Fruit fly (Drosophila melanogaster) whole organism, embryonic: Measurements from ENCODE around the gene CG10761.

Source experiments
- CG2712 ChIP-seq: fragments of 200-800 bp; optimal IDR thresholded peaks from 3 replicates; lab custom pipeline; 2019; ENCODE audit warnings: missing biosample characterization, mild to moderate bottlenecking, missing genetic modification characterization, moderate library complexity
- Pdp1 ChIP-seq, 2 experiments: fragments of 200-800 bp; sonication (Bioruptor generic); optimal IDR thresholded peaks; 3 replicates each; lab custom pipeline; 2016; ENCODE audit warnings: missing biosample characterization in 2 of 2, missing genetic modification characterization in 2 of 2, mild to moderate bottlenecking in 1 of 2, moderate library complexity in 1 of 2
- vnd ChIP-seq: fragments of 200-800 bp; sonication (Bioruptor generic); IDR thresholded peaks from 3 replicates; pipeline ENCODE4 v1.3.6; 2022; ENCODE audit warnings: missing biosample characterization, missing genetic modification characterization; ENCODE audit not compliant: partially characterized antibody

dm6 chrX:8141353-8142066 is 21.1 kb downstream of the CG10761 start:
- TF ChIP-seq CG2712 (tag; lab: Kevin White, UChicago) (peak; percentile 23), vnd (GFP tag; lab: Robert Waterston, UW) (no peak), Pdp1 (GFP tag; optimal IDR thresholded peaks at IDR 0.05; lab: Kevin White, UChicago) (peak; percentile 19 to 29)
